Worm (Caenorhabditis elegans) whole organism, L1 larva: Measurements from ENCODE around the gene bath-46.

Source experiments
- elt-2 ChIP-seq: sonication (generic microtip); optimal IDR thresholded peaks from 2 replicates; lab custom pipeline; 2016; ENCODE audit warnings: missing genetic modification characterization, mild to moderate bottlenecking, inconsistent platforms, missing compliant biosample characterization, missing genetic modification reagents
- mef-2 ChIP-seq: fragments of 150-350 bp; optimal IDR thresholded peaks from 2 replicates; lab custom pipeline; 2014; ENCODE audit warnings: missing biosample characterization, missing genetic modification characterization
- xbp-1 ChIP-seq: sonication (generic microtip); optimal IDR thresholded peaks from 2 replicates; lab custom pipeline; 2016; ENCODE audit warnings: missing genetic modification characterization, missing compliant biosample characterization

DNA sequence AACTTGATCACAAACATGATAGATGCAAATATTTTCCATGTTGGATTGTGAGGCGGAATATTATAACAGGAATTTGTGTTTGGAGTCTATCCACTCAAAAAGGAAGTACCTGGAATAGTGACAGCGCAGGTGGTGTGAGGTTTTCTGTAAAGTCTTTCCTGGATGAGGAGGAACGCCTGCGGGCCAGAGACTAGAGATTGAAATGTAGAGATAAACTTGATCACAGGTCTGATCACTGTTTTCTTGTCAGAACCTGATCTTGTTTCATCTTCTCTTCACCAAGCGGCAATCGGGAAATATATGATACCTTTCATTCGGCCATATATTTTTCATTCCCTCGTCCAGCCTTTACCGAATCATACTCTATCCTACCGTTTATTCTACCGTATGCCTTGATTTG, 11.4 kb upstream of the bath-46 start, which contains the start of gene T07H3.8:
- TF ChIP-seq elt-2 (tag; lab: Kevin White, UChicago) = no peak
- TF ChIP-seq mef-2 (tag; lab: Kevin White, UChicago) = no peak
- no peak for TF ChIP-seq xbp-1 (tag; lab: Kevin White, UChicago)
